Worm (Caenorhabditis elegans) whole organism, mixed stage, embryonic: ENCODE results near the gene srb-17.

Experiments used
- M03D4.4 ChIP-seq: sonication (generic microtip); optimal IDR thresholded peaks from 2 replicates; lab custom pipeline; 2017; ENCODE audit warnings: mild to moderate bottlenecking, missing genetic modification characterization, missing compliant biosample characterization
- bed-3 ChIP-seq: fragments of 200-800 bp; sonication (Bioruptor generic); optimal IDR thresholded peaks from 3 replicates; lab custom pipeline; 2018; ENCODE audit warnings: mild to moderate bottlenecking, missing genetic modification characterization, moderate library complexity, missing compliant biosample characterization
- blmp-1 ChIP-seq: fragments of 150-350 bp; optimal IDR thresholded peaks from 2 replicates; lab custom pipeline; 2014; ENCODE audit warnings: missing biosample characterization, missing genetic modification characterization
- ceh-39 ChIP-seq: fragments of 150-350 bp; optimal IDR thresholded peaks from 2 replicates; lab custom pipeline; 2014; ENCODE audit warnings: missing biosample characterization, missing genetic modification characterization
- ceh-43 ChIP-seq: fragments of 200-800 bp; sonication (Bioruptor generic); optimal IDR thresholded peaks from 2 replicates; lab custom pipeline; 2018; ENCODE audit warnings: mild to moderate bottlenecking, missing genetic modification characterization, moderate library complexity, missing compliant biosample characterization
- ceh-83 ChIP-seq: fragments of 200-800 bp; sonication (Bioruptor generic); optimal IDR thresholded peaks from 2 replicates; lab custom pipeline; 2018; ENCODE audit warnings: mild to moderate bottlenecking, missing genetic modification characterization, missing compliant biosample characterization
- ces-1 ChIP-seq: fragments of 150-350 bp; optimal IDR thresholded peaks from 2 replicates; lab custom pipeline; 2014; ENCODE audit warnings: missing biosample characterization, missing genetic modification reagents, missing genetic modification characterization
- cnd-1 ChIP-seq: fragments of 200-800 bp; sonication (Bioruptor generic); optimal IDR thresholded peaks from 2 replicates; lab custom pipeline; 2018; ENCODE audit warnings: mild to moderate bottlenecking, missing genetic modification characterization, missing compliant biosample characterization
- drap-1 ChIP-seq: fragments of 200-800 bp; sonication (Bioruptor generic); optimal IDR thresholded peaks from 3 replicates; lab custom pipeline; 2018; ENCODE audit warnings: mild to moderate bottlenecking, missing genetic modification characterization, missing compliant biosample characterization
- elt-1 ChIP-seq: sonication (generic microtip); optimal IDR thresholded peaks from 2 replicates; lab custom pipeline; 2017; ENCODE audit warnings: missing genetic modification characterization, mild to moderate bottlenecking, missing compliant biosample characterization, antibody characterized with exemption, moderate library complexity, borderline replicate concordance; ENCODE audit not compliant: insufficient read depth
- elt-3 ChIP-seq: fragments of 150-350 bp; optimal IDR thresholded peaks from 2 replicates; lab custom pipeline; 2014; ENCODE audit warnings: missing biosample characterization, missing genetic modification characterization
- flh-1 ChIP-seq: fragments of 200-800 bp; sonication (Bioruptor generic); optimal IDR thresholded peaks from 2 replicates; lab custom pipeline; 2018; ENCODE audit warnings: mild to moderate bottlenecking, missing genetic modification characterization, moderate library complexity, missing compliant biosample characterization
- ham-2 ChIP-seq: fragments of 200-800 bp; sonication (Bioruptor generic); optimal IDR thresholded peaks from 2 replicates; lab custom pipeline; 2018; ENCODE audit warnings: mild to moderate bottlenecking, missing genetic modification characterization, missing compliant biosample characterization
- hlh-1 ChIP-seq: fragments of 150-350 bp; optimal IDR thresholded peaks from 2 replicates; lab custom pipeline; 2014; ENCODE audit warnings: missing biosample characterization, missing genetic modification reagents, missing genetic modification characterization
- lin-13 ChIP-seq: fragments of 150-350 bp; optimal IDR thresholded peaks from 2 replicates; lab custom pipeline; 2014; ENCODE audit warnings: missing biosample characterization, missing genetic modification characterization
- lin-32 ChIP-seq: fragments of 200-800 bp; sonication (Bioruptor generic); optimal IDR thresholded peaks from 2 replicates; lab custom pipeline; 2018; ENCODE audit warnings: mild to moderate bottlenecking, missing genetic modification characterization, missing compliant biosample characterization
- lsy-2 ChIP-seq: fragments of 150-350 bp; optimal IDR thresholded peaks from 2 replicates; lab custom pipeline; 2014; ENCODE audit warnings: missing biosample characterization, missing genetic modification characterization
- mab-5 ChIP-seq: fragments of 150-350 bp; optimal IDR thresholded peaks from 2 replicates; lab custom pipeline; 2014; ENCODE audit warnings: missing biosample characterization, missing genetic modification characterization
- mep-1 ChIP-seq: fragments of 150-350 bp; optimal IDR thresholded peaks from 2 replicates; lab custom pipeline; 2017; ENCODE audit warnings: missing biosample characterization, missing genetic modification reagents, missing genetic modification characterization, inconsistent platforms
- mls-2 ChIP-seq: sonication (generic microtip); optimal IDR thresholded peaks from 2 replicates; lab custom pipeline; 2016; ENCODE audit warnings: mild to moderate bottlenecking, missing genetic modification characterization, moderate library complexity, missing compliant biosample characterization
- nhr-12 ChIP-seq: fragments of 150-350 bp; optimal IDR thresholded peaks from 2 replicates; lab custom pipeline; 2014; ENCODE audit warnings: missing biosample characterization, missing genetic modification characterization
- nhr-2 ChIP-seq: fragments of 150-350 bp; optimal IDR thresholded peaks from 2 replicates; lab custom pipeline; 2014; ENCODE audit warnings: missing biosample characterization, missing genetic modification characterization
- nhr-237 ChIP-seq: fragments of 150-350 bp; optimal IDR thresholded peaks from 2 replicates; lab custom pipeline; 2014; ENCODE audit warnings: missing biosample characterization, missing genetic modification characterization
- nhr-76 ChIP-seq: sonication (generic microtip); optimal IDR thresholded peaks from 2 replicates; lab custom pipeline; 2017; ENCODE audit warnings: missing biosample characterization, missing genetic modification characterization
- pha-4 ChIP-seq: fragments of 150-350 bp; optimal IDR thresholded peaks from 2 replicates; lab custom pipeline; 2018; ENCODE audit warnings: missing biosample characterization, missing genetic modification reagents, missing genetic modification characterization
- sem-2 ChIP-seq: fragments of 200-800 bp; sonication (Bioruptor generic); optimal IDR thresholded peaks from 2 replicates; lab custom pipeline; 2018; ENCODE audit warnings: mild to moderate bottlenecking, missing genetic modification characterization, missing compliant biosample characterization
- snpc-4 ChIP-seq: fragments of 150-350 bp; optimal IDR thresholded peaks from 2 replicates; lab custom pipeline; 2014; ENCODE audit warnings: missing biosample characterization, missing genetic modification characterization
- sptf-1 ChIP-seq: sonication (generic microtip); optimal IDR thresholded peaks from 2 replicates; lab custom pipeline; 2017; ENCODE audit warnings: mild to moderate bottlenecking, missing genetic modification characterization, moderate library complexity, missing compliant biosample characterization
- tbx-8 ChIP-seq: fragments of 200-800 bp; sonication (Bioruptor generic); optimal IDR thresholded peaks from 2 replicates; lab custom pipeline; 2018; ENCODE audit warnings: mild to moderate bottlenecking, missing genetic modification characterization, moderate library complexity, missing compliant biosample characterization
- unc-120 ChIP-seq: sonication (generic microtip); optimal IDR thresholded peaks from 2 replicates; lab custom pipeline; 2017; ENCODE audit warnings: missing genetic modification characterization, missing compliant biosample characterization; ENCODE audit not compliant: poor library complexity, severe bottlenecking
- unc-39 ChIP-seq: fragments of 150-350 bp; optimal IDR thresholded peaks from 2 replicates; lab custom pipeline; 2014; ENCODE audit warnings: missing biosample characterization, missing genetic modification characterization

srb-17 gene

ce11 chrIV:10466398-10466797, 9.4 kb upstream of the srb-17 start:
- no peak for TF ChIP-seq lin-13
- no peak for TF ChIP-seq drap-1 (GFP tag; lab: Kevin White, UChicago)
- TF ChIP-seq ham-2 (GFP tag; lab: Kevin White, UChicago): no peak
- TF ChIP-seq ceh-43 (GFP tag; lab: Kevin White, UChicago): no peak
- no peak for TF ChIP-seq hlh-1 (tag; lab: Kevin White, UChicago)
- TF ChIP-seq nhr-237: no peak
- TF ChIP-seq flh-1 (GFP tag; lab: Kevin White, UChicago): no peak
- no peak for TF ChIP-seq M03D4.4 (tag; lab: Kevin White, UChicago)
- TF ChIP-seq nhr-2 (tag; lab: Kevin White, UChicago): no peak
- TF ChIP-seq sptf-1 (tag; lab: Kevin White, UChicago): no peak
- no peak for TF ChIP-seq ces-1 (GFP tag; lab: Kevin White, UChicago)

- TF ChIP-seq pha-4 (tag; lab: Kevin White, UChicago) (no peak), mab-5 (no peak), lin-32 (GFP tag; lab: Kevin White, UChicago) (no peak), mep-1 (tag; lab: Kevin White, UChicago) (no peak), nhr-237 (no peak), tbx-8 (GFP tag; lab: Kevin White, UChicago) (no peak), ham-2 (GFP tag; lab: Kevin White, UChicago) (no peak), sem-2 (GFP tag; lab: Kevin White, UChicago) (no peak), elt-1 (tag; lab: Kevin White, UChicago) (no peak), unc-39 (tag; lab: Kevin White, UChicago) (no peak), blmp-1 (tag; lab: Kevin White, UChicago) (no peak), elt-3 (tag; lab: Kevin White, UChicago) (no peak), nhr-12 (tag; lab: Kevin White, UChicago) (no peak), unc-120 (tag; lab: Kevin White, UChicago) (no peak)
These were observed 8.7 kb upstream of the srb-17 start for ce11 chrIV:10465764-10466163.

- TF ChIP-seq elt-3 (tag; lab: Kevin White, UChicago) (no peak), nhr-12 (tag; lab: Kevin White, UChicago) (no peak), sem-2 (GFP tag; lab: Kevin White, UChicago) (no peak), ces-1 (GFP tag; lab: Kevin White, UChicago) (no peak), drap-1 (GFP tag; lab: Kevin White, UChicago) (no peak), mep-1 (tag; lab: Kevin White, UChicago) (no peak), hlh-1 (tag; lab: Kevin White, UChicago) (no peak), unc-39 (tag; lab: Kevin White, UChicago) (no peak), cnd-1 (tag; lab: Kevin White, UChicago) (no peak), blmp-1 (tag; lab: Kevin White, UChicago) (no peak), pha-4 (tag; lab: Kevin White, UChicago) (no peak), nhr-237 (no peak), M03D4.4 (tag; lab: Kevin White, UChicago) (no peak), ceh-43 (GFP tag; lab: Kevin White, UChicago) (no peak), lsy-2 (tag; lab: Kevin White, UChicago) (no peak), mls-2 (tag; lab: Kevin White, UChicago) (no peak), nhr-76 (tag; lab: Kevin White, UChicago) (no peak), unc-120 (tag; lab: Kevin White, UChicago) (no peak)
These were observed 7.1 kb upstream of the srb-17 start, which contains the start of gene ugt-43 for ce11 chrIV:10463987-10464638. Gene ugt-43, plus strand, starts transcription at chrIV:10464588.

ce11 chrIV:10463127-10463526, 6.1 kb upstream of the srb-17 start:
- TF ChIP-seq sem-2 (GFP tag; lab: Kevin White, UChicago): no peak
- TF ChIP-seq sptf-1 (tag; lab: Kevin White, UChicago): no peak
- TF ChIP-seq ceh-43 (GFP tag; lab: Kevin White, UChicago): no peak
- no peak for TF ChIP-seq tbx-8 (GFP tag; lab: Kevin White, UChicago)
- TF ChIP-seq lin-32 (GFP tag; lab: Kevin White, UChicago): no peak
- no peak for TF ChIP-seq nhr-12 (tag; lab: Kevin White, UChicago)
- no peak for TF ChIP-seq ceh-39
- no peak for TF ChIP-seq elt-1 (tag; lab: Kevin White, UChicago)
- TF ChIP-seq cnd-1 (tag; lab: Kevin White, UChicago): no peak
- TF ChIP-seq unc-120 (tag; lab: Kevin White, UChicago): no peak
- no peak for TF ChIP-seq flh-1 (GFP tag; lab: Kevin White, UChicago)
- no peak for TF ChIP-seq ham-2 (GFP tag; lab: Kevin White, UChicago)
- TF ChIP-seq bed-3 (GFP tag; lab: Kevin White, UChicago): no peak
- TF ChIP-seq elt-3 (tag; lab: Kevin White, UChicago): no peak
- no peak for TF ChIP-seq mep-1 (tag; lab: Kevin White, UChicago)
- no peak for TF ChIP-seq snpc-4 (tag; lab: Kevin White, UChicago)
- TF ChIP-seq nhr-237: no peak
- no peak for TF ChIP-seq ceh-83 (GFP tag; lab: Kevin White, UChicago)
